Fruit fly (Drosophila melanogaster) whole organism, prepupa: ENCODE results near the gene CG4968.

ENCODE experiments used
- Blimp-1 ChIP-seq: fragments of 200-800 bp; sonication (Bioruptor generic); optimal IDR thresholded peaks from 3 replicates; lab custom pipeline; 2017; ENCODE audit warnings: missing biosample characterization, missing genetic modification characterization, mild to moderate bottlenecking, moderate library complexity, missing genetic modification reagents
- CG10669 ChIP-seq: fragments of 200-800 bp; sonication (Bioruptor generic); optimal IDR thresholded peaks from 3 replicates; lab custom pipeline; 2018; ENCODE audit warnings: missing biosample characterization, mild to moderate bottlenecking, missing genetic modification characterization, moderate library complexity
- CG15336 ChIP-seq: fragments of 200-800 bp; sonication (Bioruptor generic); IDR thresholded peaks from 2 replicates; pipeline ENCODE4 v1.3.6; 2022; ENCODE audit warnings: missing biosample characterization, missing genetic modification characterization
- CG1621 ChIP-seq: fragments of 200-800 bp; sonication (Bioruptor generic); optimal IDR thresholded peaks from 3 replicates; lab custom pipeline; 2018; ENCODE audit warnings: missing biosample characterization, mild to moderate bottlenecking, missing genetic modification characterization
- CG3032 ChIP-seq: fragments of 200-800 bp; optimal IDR thresholded peaks from 2 replicates; lab custom pipeline; 2019; ENCODE audit warnings: missing biosample characterization, mild to moderate bottlenecking, missing genetic modification characterization, moderate library complexity
- CG31627 ChIP-seq: fragments of 200-800 bp; sonication (Bioruptor generic); optimal IDR thresholded peaks from 3 replicates; lab custom pipeline; 2016; ENCODE audit warnings: missing biosample characterization, missing genetic modification characterization
- CG34406 ChIP-seq: fragments of 200-800 bp; sonication (Bioruptor generic); optimal IDR thresholded peaks from 3 replicates; lab custom pipeline; 2016; ENCODE audit warnings: missing biosample characterization, missing genetic modification characterization
- CG4318 ChIP-seq: fragments of 200-800 bp; sonication (Bioruptor generic); optimal IDR thresholded peaks from 3 replicates; lab custom pipeline; 2017; ENCODE audit warnings: missing biosample characterization, mild to moderate bottlenecking, missing genetic modification characterization
- CG6276 ChIP-seq: fragments of 200-800 bp; sonication (Bioruptor generic); optimal IDR thresholded peaks from 2 replicates; lab custom pipeline; 2017; ENCODE audit warnings: missing biosample characterization, mild to moderate bottlenecking, missing genetic modification characterization
- CG6808 ChIP-seq: fragments of 200-800 bp; sonication (Bioruptor generic); optimal IDR thresholded peaks from 3 replicates; lab custom pipeline; 2017; ENCODE audit warnings: missing biosample characterization, missing genetic modification characterization, mild to moderate bottlenecking, moderate library complexity, missing genetic modification reagents
- CG6854 ChIP-seq: fragments of 200-800 bp; sonication (Bioruptor generic); optimal IDR thresholded peaks from 2 replicates; lab custom pipeline; 2017; ENCODE audit warnings: missing biosample characterization, mild to moderate bottlenecking, missing genetic modification characterization
- CG8119 ChIP-seq: fragments of 200-800 bp; sonication (Bioruptor generic); IDR thresholded peaks from 3 replicates; pipeline ENCODE4 v1.3.6; 2022; ENCODE audit warnings: missing biosample characterization, missing genetic modification characterization
- CG8319 ChIP-seq: fragments of 200-800 bp; sonication (Bioruptor generic); optimal IDR thresholded peaks from 3 replicates; lab custom pipeline; 2016; ENCODE audit warnings: missing biosample characterization, missing genetic modification characterization
- CG9139 ChIP-seq: fragments of 200-800 bp; sonication (Bioruptor generic); optimal IDR thresholded peaks from 3 replicates; lab custom pipeline; 2017; ENCODE audit warnings: missing biosample characterization, mild to moderate bottlenecking, missing genetic modification characterization
- Eip75B ChIP-seq: fragments of 200-800 bp; sonication (Bioruptor generic); optimal IDR thresholded peaks from 3 replicates; lab custom pipeline; 2016; ENCODE audit warnings: missing biosample characterization, missing genetic modification characterization
- Eip78C ChIP-seq: fragments of 200-800 bp; sonication (Bioruptor generic); peaks from one replicate; lab custom pipeline; 2016; ENCODE audit warnings: missing biosample characterization, missing genetic modification characterization
- Eip93F ChIP-seq: fragments of 200-800 bp; sonication (Bioruptor generic); optimal IDR thresholded peaks from 2 replicates; lab custom pipeline; 2016; ENCODE audit warnings: missing biosample characterization, mild to moderate bottlenecking, missing genetic modification characterization
- Ets96B ChIP-seq: fragments of 200-800 bp; optimal IDR thresholded peaks from 2 replicates; lab custom pipeline; 2019; ENCODE audit warnings: missing biosample characterization, mild to moderate bottlenecking, missing genetic modification characterization, moderate library complexity
- Hr38 ChIP-seq: sonication (Bioruptor generic); optimal IDR thresholded peaks from 2 replicates; lab custom pipeline; 2016; ENCODE audit warnings: missing biosample characterization, missing genetic modification characterization
- Hr4 ChIP-seq: fragments of 200-800 bp; sonication (Bioruptor generic); optimal IDR thresholded peaks from 3 replicates; lab custom pipeline; 2016; ENCODE audit warnings: missing biosample characterization, missing genetic modification characterization
- Lpt ChIP-seq: fragments of 200-800 bp; sonication (Bioruptor generic); optimal IDR thresholded peaks from 3 replicates; lab custom pipeline; 2016; ENCODE audit warnings: missing biosample characterization, missing genetic modification characterization
- Smox ChIP-seq: fragments of 200-800 bp; sonication (Bioruptor generic); optimal IDR thresholded peaks from 3 replicates; lab custom pipeline; 2016; ENCODE audit warnings: missing biosample characterization, missing genetic modification characterization
- Sox14 ChIP-seq: fragments of 200-800 bp; sonication (Bioruptor generic); optimal IDR thresholded peaks from 3 replicates; lab custom pipeline; 2016; ENCODE audit warnings: missing biosample characterization, missing genetic modification characterization
- acj6 ChIP-seq: fragments of 200-800 bp; sonication (Bioruptor generic); optimal IDR thresholded peaks from 3 replicates; lab custom pipeline; 2016; ENCODE audit warnings: missing biosample characterization, missing genetic modification characterization
- cyc ChIP-seq: fragments of 200-800 bp; sonication (Bioruptor generic); optimal IDR thresholded peaks from 3 replicates; lab custom pipeline; 2016; ENCODE audit warnings: missing biosample characterization, missing genetic modification characterization
- dac ChIP-seq: fragments of 200-800 bp; sonication (Bioruptor generic); optimal IDR thresholded peaks from 2 replicates; lab custom pipeline; 2017; ENCODE audit warnings: missing biosample characterization, mild to moderate bottlenecking, missing genetic modification characterization
- dsx ChIP-seq: fragments of 200-800 bp; optimal IDR thresholded peaks from 3 replicates; lab custom pipeline; 2019; ENCODE audit warnings: missing biosample characterization, mild to moderate bottlenecking, missing genetic modification characterization, moderate library complexity; ENCODE audit not compliant: poor library complexity, severe bottlenecking
- eg ChIP-seq: fragments of 200-800 bp; sonication (Bioruptor generic); IDR thresholded peaks from 3 replicates; pipeline ENCODE4 v1.3.6; 2022; ENCODE audit warnings: missing biosample characterization, missing genetic modification characterization
- esn ChIP-seq: fragments of 200-800 bp; sonication (Bioruptor generic); optimal IDR thresholded peaks from 2 replicates; lab custom pipeline; 2016; ENCODE audit warnings: missing biosample characterization, mild to moderate bottlenecking, missing genetic modification characterization, moderate library complexity
- fd59A ChIP-seq: fragments of 200-800 bp; sonication (Bioruptor generic); optimal IDR thresholded peaks from 2 replicates; lab custom pipeline; 2017; ENCODE audit warnings: missing biosample characterization, mild to moderate bottlenecking, missing genetic modification characterization, missing genetic modification reagents
- fkh ChIP-seq: fragments of 200-800 bp; sonication (Bioruptor generic); optimal IDR thresholded peaks from 3 replicates; lab custom pipeline; 2017; ENCODE audit warnings: missing biosample characterization, mild to moderate bottlenecking, missing genetic modification characterization, moderate library complexity
- lz ChIP-seq: fragments of 200-800 bp; sonication (Bioruptor generic); optimal IDR thresholded peaks from 3 replicates; lab custom pipeline; 2016; ENCODE audit warnings: missing biosample characterization, missing genetic modification characterization
- spab ChIP-seq: fragments of 200-800 bp; sonication (Bioruptor generic); optimal IDR thresholded peaks from 2 replicates; lab custom pipeline; 2017; ENCODE audit warnings: missing biosample characterization, mild to moderate bottlenecking, missing genetic modification characterization, missing genetic modification reagents
- ss ChIP-seq, 2 experiments: fragments of 200-800 bp; sonication (Bioruptor generic); optimal IDR thresholded peaks; 2 replicates in 1 of 2; 3 replicates in 1 of 2; lab custom pipeline; 2017 to 2018; ENCODE audit warnings: mild to moderate bottlenecking in 2 of 2, missing biosample characterization in 2 of 2, missing genetic modification characterization in 2 of 2, moderate library complexity in 1 of 2
- svp ChIP-seq: fragments of 200-800 bp; sonication (Bioruptor generic); peaks from one replicate; lab custom pipeline; 2016; ENCODE audit warnings: missing biosample characterization, missing genetic modification characterization
- topi ChIP-seq: fragments of 200-800 bp; sonication (Bioruptor generic); optimal IDR thresholded peaks from 3 replicates; lab custom pipeline; 2016; ENCODE audit warnings: missing biosample characterization, missing genetic modification characterization
- vri ChIP-seq: fragments of 200-800 bp; sonication (Bioruptor generic); optimal IDR thresholded peaks from 3 replicates; lab custom pipeline; 2016; ENCODE audit warnings: missing biosample characterization, mild to moderate bottlenecking, missing genetic modification characterization

The CG4968 gene

DNA sequence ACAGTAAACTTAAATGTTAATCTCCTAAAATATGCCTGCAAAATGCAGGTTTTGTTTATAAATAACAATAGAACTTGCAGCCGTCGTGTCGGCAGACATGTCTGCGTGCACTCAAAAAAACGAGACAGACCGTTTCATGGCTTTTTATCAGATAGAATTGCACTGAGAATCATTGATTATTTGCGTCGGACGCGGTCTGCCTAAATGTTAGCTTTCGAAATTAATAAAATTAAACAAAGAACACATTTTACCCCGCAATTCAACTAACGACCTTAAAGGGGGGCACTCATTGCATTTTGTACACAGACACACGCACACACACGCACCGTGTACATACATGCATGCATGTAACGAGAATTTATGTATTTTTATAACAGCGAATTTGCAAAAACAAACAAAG is 29.9 kb upstream of the CG4968 start (continued):
- TF ChIP-seq Hr4 (GFP tag; lab: Kevin White, UChicago), result peak; percentile 42
- no peak for TF ChIP-seq svp (GFP tag; lab: Kevin White, UChicago)
- TF ChIP-seq Hr38 (GFP tag; lab: Kevin White, UChicago), result peak; percentile 10
- TF ChIP-seq CG6854 (GFP tag; lab: Kevin White, UChicago), result no peak
- peak; percentile 29 for TF ChIP-seq CG34406
- TF ChIP-seq eg (GFP tag; lab: Robert Waterston, UW), result no peak; the same call in 2 of the 3 replicates
- TF ChIP-seq Eip78C, result peak; percentile 84
- TF ChIP-seq dsx (GFP tag; lab: Kevin White, UChicago), result no peak
- TF ChIP-seq Sox14, result peak; percentile 85
- TF ChIP-seq acj6, result peak; percentile 31
- no peak for TF ChIP-seq CG6808 (GFP tag; lab: Kevin White, UChicago)
- TF ChIP-seq CG3032 (tag; lab: Kevin White, UChicago), result no peak
- TF ChIP-seq topi, result peak; percentile 43
- TF ChIP-seq Smox, result no peak
- peak; percentile 74 for TF ChIP-seq esn (GFP tag; lab: Kevin White, UChicago)
- no peak for TF ChIP-seq CG9139
- TF ChIP-seq Blimp-1 (GFP tag; lab: Kevin White, UChicago), result no peak
- no peak for TF ChIP-seq CG6276 (GFP tag; lab: Kevin White, UChicago)
- no peak for TF ChIP-seq CG8319 (GFP tag; lab: Kevin White, UChicago)
- TF ChIP-seq CG1621 (tag; lab: Kevin White, UChicago), result no peak
- TF ChIP-seq vri (GFP tag; lab: Kevin White, UChicago), result peak; percentile 51
- no peak for TF ChIP-seq ss (GFP tag; optimal IDR thresholded peaks at IDR 0.05; lab: Kevin White, UChicago)
- TF ChIP-seq spab (GFP tag; lab: Kevin White, UChicago), result no peak
- TF ChIP-seq CG15336 (GFP tag; lab: Robert Waterston, UW), result no peak
- TF ChIP-seq Lpt (GFP tag; lab: Kevin White, UChicago), result no peak
- no peak for TF ChIP-seq Eip93F (GFP tag; lab: Kevin White, UChicago)
- peak; percentile 6 for TF ChIP-seq fd59A (GFP tag; lab: Kevin White, UChicago)
- TF ChIP-seq CG10669, result peak; percentile 8

DNA sequence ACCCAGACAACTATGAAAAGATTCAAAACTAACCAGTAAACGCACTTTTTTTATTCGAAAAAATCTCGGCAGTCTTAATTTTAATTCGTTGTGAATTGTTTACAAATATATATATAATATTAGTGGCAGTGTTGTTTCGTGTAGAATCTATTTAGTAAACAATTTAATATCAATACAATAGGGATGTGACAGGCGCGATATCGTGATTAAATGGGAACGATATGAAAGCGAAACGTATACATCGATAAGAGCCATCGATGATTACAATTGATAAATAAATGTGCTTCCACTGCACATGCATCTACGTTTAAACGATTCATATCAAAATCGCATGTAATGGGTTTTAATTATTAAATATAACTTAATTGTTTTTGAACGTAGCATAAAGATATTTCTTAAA is 29.4 kb upstream of the CG4968 start:
- no peak for TF ChIP-seq Blimp-1 (GFP tag; lab: Kevin White, UChicago)
- no peak for TF ChIP-seq Eip75B (GFP tag; lab: Kevin White, UChicago)
- no peak for TF ChIP-seq CG4318 (GFP tag; lab: Kevin White, UChicago)
- TF ChIP-seq dac, result no peak
- peak; percentile 84 for TF ChIP-seq fkh
- no peak for TF ChIP-seq CG31627 (GFP tag; lab: Kevin White, UChicago)
- no peak for TF ChIP-seq Sox14

DNA sequence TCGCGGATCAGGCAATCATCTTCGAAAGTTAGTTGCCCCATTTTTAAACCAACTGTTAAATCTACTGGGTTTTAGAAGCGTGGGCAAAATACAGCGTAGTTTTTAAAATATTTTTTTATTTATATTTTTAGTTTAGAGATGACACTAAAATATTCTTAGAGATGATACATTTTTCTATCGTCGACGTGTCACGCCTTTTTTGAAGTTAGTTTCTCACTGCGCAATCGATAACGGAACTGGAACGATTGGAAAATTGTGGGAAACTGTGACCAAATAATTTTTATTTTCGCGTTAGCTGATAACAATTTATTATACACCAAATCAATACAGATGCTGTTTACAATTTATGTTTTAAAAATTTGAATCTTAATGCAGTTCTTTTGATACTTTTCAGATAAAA is 28.1 kb upstream of the CG4968 start, which contains the start of gene Utx:
Gene Utx (minus strand): TSS at position 154 of the 400 bp plus-strand sequence.
- TF ChIP-seq vri (GFP tag; lab: Kevin White, UChicago) (no peak), CG3032 (tag; lab: Kevin White, UChicago) (peak; percentile 19), CG8119 (GFP tag; lab: Robert Waterston, UW) (no peak), Eip93F (GFP tag; lab: Kevin White, UChicago) (peak; percentile 1), fkh (no peak), esn (GFP tag; lab: Kevin White, UChicago) (peak; percentile 14), Ets96B (tag; lab: Kevin White, UChicago) (no peak), CG31627 (GFP tag; lab: Kevin White, UChicago) (peak; percentile 0), topi (no peak), lz (GFP tag; lab: Kevin White, UChicago) (peak; percentile 12), dsx (GFP tag; lab: Kevin White, UChicago) (no peak), cyc (GFP tag; lab: Kevin White, UChicago) (no peak)
